Worm (Caenorhabditis elegans): Measurements from ENCODE around the gene F10E9.11.

Gene F10E9.11

DNA sequence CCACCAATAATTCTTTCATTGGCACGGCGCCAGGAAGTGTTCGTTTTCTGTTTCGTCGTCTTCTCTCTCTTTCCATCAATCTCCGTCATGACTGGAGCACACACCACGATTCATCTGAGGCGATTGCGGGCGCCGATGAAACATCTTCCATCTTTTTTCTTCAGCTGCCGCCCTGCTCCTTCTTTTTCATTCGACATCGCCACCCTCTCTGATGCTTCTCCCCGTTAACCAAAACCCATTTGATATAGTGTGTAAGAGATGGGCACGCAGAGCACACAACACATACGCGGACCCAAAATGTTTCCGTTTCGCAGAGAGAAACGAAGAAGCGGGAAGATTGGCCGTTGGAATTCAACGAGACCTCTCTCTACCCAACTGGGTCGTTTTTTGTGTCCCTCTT, 31.5 kb downstream of the F10E9.11 start:
- TF ChIP-seq ceh-58 (GFP tag; IDR thresholded peaks at IDR 0.05) (no peak), lsl-1 (GFP tag; optimal IDR thresholded peaks at IDR 0.05) (no peak), F39B2.1 (GFP tag; IDR thresholded peaks at IDR 0.05) (no peak), hmg-20 (GFP tag; IDR thresholded peaks at IDR 0.05) (no peak), K12H6.12 (tag; optimal IDR thresholded peaks at IDR 0.05) (peak; percentile 46), ztf-18 (tag; optimal IDR thresholded peaks at IDR 0.05) (no peak), nhr-27 (tag; optimal IDR thresholded peaks at IDR 0.05) (no peak), repo-1 (tag; optimal IDR thresholded peaks at IDR 0.05) (no peak), cebp-2 (GFP tag; IDR thresholded peaks at IDR 0.05) (no peak), ceh-79 (tag; optimal IDR thresholded peaks at IDR 0.05) (no peak), B0261.1 (tag; optimal IDR thresholded peaks at IDR 0.05) (no peak), hmg-1.2 (GFP tag; IDR thresholded peaks at IDR 0.05) (0 out of 2 replicates have a peak, but pooled peaks have one; percentile 15), F37B4.10 (GFP tag; IDR thresholded peaks at IDR 0.05) (no peak)

DNA sequence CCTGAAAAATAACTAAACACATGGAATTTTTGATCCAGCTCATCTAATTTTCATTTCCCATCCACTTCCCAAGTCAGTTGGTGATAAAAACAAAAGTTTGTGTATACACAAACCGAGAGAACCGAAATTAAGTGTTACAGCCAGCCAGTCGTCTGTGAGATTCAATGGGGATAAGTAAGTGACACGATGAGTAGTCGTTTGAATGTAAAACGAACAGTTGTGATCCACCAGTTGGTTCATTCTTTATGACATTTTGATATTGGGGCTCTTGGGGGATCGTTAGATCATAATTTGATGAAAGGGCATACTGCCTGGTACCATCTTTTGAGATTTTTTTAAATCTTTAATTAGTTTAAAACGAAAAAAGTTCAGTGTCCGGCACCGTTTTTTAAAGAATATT, 32.2 kb downstream of the F10E9.11 start:
- TF ChIP-seq Y53G8AR.9 (GFP tag; conservative IDR thresholded peaks at IDR 0.05) (no peak), ztf-3 (GFP tag; optimal IDR thresholded peaks at IDR 0.05) (no peak), ztf-28 (GFP tag; IDR thresholded peaks at IDR 0.05) (no peak), rec-8 (tag; optimal IDR thresholded peaks at IDR 0.05) (no peak), dox-1 (GFP tag; IDR thresholded peaks at IDR 0.05) (no peak), snpc-3.4 (tag; optimal IDR thresholded peaks at IDR 0.05) (no peak), lsl-1 (GFP tag; optimal IDR thresholded peaks at IDR 0.05) (no peak), pbrm-1 (GFP tag; IDR thresholded peaks at IDR 0.05) (no peak), sptf-2 (GFP tag; optimal IDR thresholded peaks at IDR 0.05) (no peak)

DNA sequence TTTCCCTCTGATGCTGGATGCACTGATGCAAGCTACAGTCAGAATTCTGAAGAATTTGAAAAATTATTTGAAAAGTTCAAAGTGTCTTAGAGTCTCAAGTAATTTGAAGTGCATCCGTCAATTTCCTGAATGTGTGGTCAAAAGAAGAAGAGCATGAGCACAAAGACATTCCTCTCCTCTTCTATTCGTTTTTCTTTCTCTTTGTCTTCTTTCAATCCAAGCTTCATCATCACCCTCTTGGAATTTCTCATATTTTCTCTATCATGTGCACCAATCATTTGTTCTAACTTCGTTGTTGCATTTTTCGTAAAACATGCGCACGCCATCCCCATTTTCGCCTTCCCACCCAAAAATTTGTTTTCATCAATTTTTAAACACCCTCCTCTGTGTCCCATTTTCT, 33.1 kb downstream of the F10E9.11 start:
- no peak for TF ChIP-seq tbx-9 (tag; optimal IDR thresholded peaks at IDR 0.05; ENCODE audit: borderline replicate concordance)
- TF ChIP-seq ceh-27 (GFP tag; optimal IDR thresholded peaks at IDR 0.05), result peak; percentile 18

DNA sequence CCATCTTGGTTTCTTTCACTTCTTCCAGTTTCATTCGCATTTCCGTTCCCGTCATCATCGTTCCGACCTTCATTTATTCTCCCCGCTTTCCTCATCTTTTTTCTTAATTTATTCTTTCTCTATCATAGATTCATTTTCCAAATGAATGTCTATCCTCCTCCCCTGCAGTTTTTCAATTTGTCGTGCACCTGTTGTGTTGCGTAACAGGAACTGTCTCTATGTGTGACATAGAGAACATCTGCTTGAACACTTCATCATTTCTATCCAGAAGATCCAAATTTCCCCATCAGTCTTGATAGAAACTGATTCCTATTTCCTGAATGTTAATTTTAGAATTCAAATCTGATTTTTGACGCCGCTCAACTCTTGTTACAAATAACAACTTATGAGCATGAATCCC, 35.5 kb downstream of the F10E9.11 start:
- TF ChIP-seq ceh-91 (GFP tag; IDR thresholded peaks at IDR 0.05), result no peak
- no peak for TF ChIP-seq ama-1 (optimal IDR thresholded peaks at IDR 0.05)
- no peak for TF ChIP-seq ama-1 (GFP tag; optimal IDR thresholded peaks at IDR 0.05)
- TF ChIP-seq K11D2.4 (GFP tag; IDR thresholded peaks at IDR 0.05), result no peak
- TF ChIP-seq chd-7 (tag; optimal IDR thresholded peaks at IDR 0.05), result no peak
- no peak for TF ChIP-seq lin-40 (tag; optimal IDR thresholded peaks at IDR 0.05)

DNA sequence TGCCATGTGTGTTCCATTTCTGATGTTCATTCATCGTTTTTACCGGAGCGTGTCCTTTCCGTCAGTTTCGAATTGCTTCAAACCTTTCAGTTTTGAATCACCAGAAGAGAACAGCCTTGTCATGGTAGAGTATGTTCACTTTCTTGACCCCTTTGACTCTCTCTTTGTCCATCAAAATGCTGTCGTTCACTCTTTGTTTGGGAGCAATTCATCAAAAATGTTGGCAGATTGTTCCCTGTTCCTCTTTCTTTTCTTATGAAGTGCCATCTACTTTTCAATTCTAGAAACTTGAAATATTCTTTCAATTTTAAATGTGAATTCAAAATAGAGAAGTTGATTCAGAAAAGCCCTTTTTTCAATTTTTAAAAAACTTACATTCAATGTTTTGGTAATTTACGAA, 37.8 kb downstream of the F10E9.11 start:
- no peak for TF ChIP-seq somi-1 (GFP tag; optimal IDR thresholded peaks at IDR 0.05)
- TF ChIP-seq egl-44 (GFP tag; IDR thresholded peaks at IDR 0.05), result no peak
- TF ChIP-seq akir-1 (GFP tag; optimal IDR thresholded peaks at IDR 0.05), result no peak
- TF ChIP-seq K12H6.12 (tag; optimal IDR thresholded peaks at IDR 0.05), result no peak
- TF ChIP-seq nhr-179 (tag; optimal IDR thresholded peaks at IDR 0.05), result no peak
- TF ChIP-seq ccch-3 (GFP tag; optimal IDR thresholded peaks at IDR 0.05), result no peak
- no peak for TF ChIP-seq C17E4.6 (GFP tag; IDR thresholded peaks at IDR 0.05)
- no peak for TF ChIP-seq egl-18 (GFP tag; IDR thresholded peaks at IDR 0.05)
- no peak for TF ChIP-seq die-1 (tag; optimal IDR thresholded peaks at IDR 0.05)
- TF ChIP-seq Y53F4B.3 (GFP tag; IDR thresholded peaks at IDR 0.05), result no peak
- TF ChIP-seq ekl-4 (GFP tag; IDR thresholded peaks at IDR 0.05), result no peak
- TF ChIP-seq nhr-80 (tag; optimal IDR thresholded peaks at IDR 0.05), result no peak
- TF ChIP-seq mes-4 (tag; optimal IDR thresholded peaks at IDR 0.05), result no peak
- no peak for TF ChIP-seq attf-3 (GFP tag; conservative IDR thresholded peaks at IDR 0.05)
- no peak for TF ChIP-seq unc-130 (GFP tag; optimal IDR thresholded peaks at IDR 0.05)
- no peak for TF ChIP-seq him-1 (tag; optimal IDR thresholded peaks at IDR 0.05)
- no peak for TF ChIP-seq let-607 (tag; optimal IDR thresholded peaks at IDR 0.05)
- no peak for TF ChIP-seq xnd-1 (tag; optimal IDR thresholded peaks at IDR 0.05)

All from whole organism, young adult.